Fruit fly (Drosophila melanogaster) ovary, adult (tissue): Measurements from ENCODE around the gene side-II.
"Not testable (repeated sequence)": the region's sequence is repeated elsewhere in the genome, so short reads cannot be mapped to it uniquely, and the experiment has no call there.

Experiments
- CG17801 ChIP-seq: fragments of 200-800 bp; optimal IDR thresholded peaks from 2 replicates; lab custom pipeline; 2019; ENCODE audit warnings: missing biosample characterization, mild to moderate bottlenecking, missing genetic modification characterization, moderate library complexity; ENCODE audit not compliant: partially characterized antibody

side-II gene

DNA sequence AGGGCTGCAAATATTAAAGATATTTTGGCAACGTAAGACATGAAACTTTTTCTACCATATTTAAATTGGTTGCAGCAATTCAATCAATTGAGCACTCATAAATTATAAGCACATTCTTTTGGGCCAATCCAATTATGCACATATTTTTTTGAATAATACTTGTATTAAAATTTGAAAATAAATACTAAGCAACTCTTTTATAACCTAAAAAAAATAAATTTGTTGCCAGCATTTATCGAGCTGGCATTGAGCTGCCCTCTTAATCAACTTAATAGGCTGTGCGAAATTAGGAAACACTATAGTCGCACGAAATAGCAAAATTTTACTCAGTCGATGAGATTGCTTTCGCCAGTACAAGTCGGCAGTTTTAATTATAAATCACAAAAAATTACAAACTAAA is 47.8 kb downstream of the side-II start, which contains the start of gene CG3491:
TSS of gene CG3491 (plus strand) at position 301 of the 400 bp plus-strand sequence.
- no peak for TF ChIP-seq CG17801

DNA sequence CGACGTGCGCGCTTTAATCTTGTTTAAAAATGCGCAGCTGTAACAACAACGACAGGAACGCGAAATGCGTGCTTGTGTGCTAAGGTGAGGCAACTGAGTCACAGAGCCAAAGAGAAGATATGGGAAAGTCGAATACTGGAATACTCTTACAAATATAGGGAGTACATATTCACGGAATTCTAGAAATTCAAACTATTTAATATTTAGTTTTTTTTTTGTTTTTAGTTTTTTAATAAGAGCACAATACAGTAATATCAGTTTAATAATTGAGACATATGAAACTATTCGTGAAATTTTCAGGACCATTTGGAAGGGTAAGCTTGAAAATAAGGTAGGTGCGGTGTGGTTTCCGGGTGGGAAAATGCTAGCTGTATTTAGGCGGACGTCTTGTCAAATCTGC is 84.6 kb downstream of the side-II start:
- no peak for TF ChIP-seq CG17801

DNA sequence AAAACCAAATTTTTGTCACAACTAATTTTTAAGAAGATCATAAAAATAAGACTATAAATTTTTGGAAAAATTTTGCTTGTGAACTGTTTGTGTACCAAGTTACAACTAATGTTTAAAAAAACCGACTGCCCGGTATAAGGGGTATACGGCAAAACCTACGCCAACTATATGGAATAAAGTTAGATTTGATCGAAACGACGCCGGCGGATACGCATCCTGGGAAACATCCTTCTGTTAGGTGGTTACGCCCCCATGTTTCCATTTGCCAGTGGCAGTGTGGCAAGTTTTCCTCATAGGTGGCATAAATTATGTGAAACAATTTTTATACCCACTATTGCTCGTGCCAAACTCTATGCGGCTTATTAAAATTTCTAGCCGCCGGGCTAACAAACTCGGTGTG is 88.5 kb downstream of the side-II start, which contains the start of gene ProtB:
TSS of gene ProtB (minus strand) at position 101 of the 400 bp plus-strand sequence.
- TF ChIP-seq CG17801: not testable (repeated sequence)

DNA sequence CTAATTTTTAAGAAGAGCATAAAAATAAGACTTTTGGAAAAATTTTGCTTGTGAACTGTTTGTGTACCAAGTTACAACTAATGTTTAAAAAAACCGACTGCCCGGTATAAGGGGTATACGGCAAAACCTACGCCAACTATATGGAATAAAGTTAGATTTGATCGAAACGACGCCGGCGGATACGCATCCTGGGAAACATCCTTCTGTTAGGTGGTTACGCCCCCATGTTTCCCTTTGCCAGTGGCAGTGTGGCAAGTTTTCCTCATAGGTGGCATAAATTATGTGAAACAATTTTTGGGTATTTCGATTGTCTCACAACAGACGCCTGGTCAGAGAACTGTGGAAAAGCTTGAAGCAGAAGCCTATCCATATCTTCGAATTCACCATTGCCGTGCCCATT is 90.5 kb downstream of the side-II start, which contains the start of gene ProtA:
TSS of gene ProtA (minus strand) at position 101 of the 400 bp plus-strand sequence.
- not testable (repeated sequence) for TF ChIP-seq CG17801

DNA sequence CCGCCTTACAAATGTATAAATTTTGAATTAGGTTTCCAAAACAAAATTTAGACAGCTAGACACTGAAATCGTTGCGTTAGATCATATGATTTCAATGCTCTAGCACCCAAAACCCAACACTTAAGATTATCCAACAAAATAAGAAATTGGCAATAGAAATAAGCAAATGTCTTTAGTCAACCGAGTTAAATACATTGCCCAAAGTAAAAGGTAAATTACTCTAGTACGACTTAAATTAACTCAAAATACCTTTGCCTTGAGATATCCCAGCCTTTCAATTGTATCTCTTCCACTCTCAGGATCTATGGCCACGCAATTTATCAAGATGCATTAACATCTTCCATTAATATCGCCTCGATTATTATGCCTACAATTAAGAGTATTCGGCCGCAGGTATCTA is 95.9 kb downstream of the side-II start, which contains the start of gene CG15278:
TSS of gene CG15278 (minus strand) at position 101 of the 400 bp plus-strand sequence.
- TF ChIP-seq CG17801: no peak

DNA sequence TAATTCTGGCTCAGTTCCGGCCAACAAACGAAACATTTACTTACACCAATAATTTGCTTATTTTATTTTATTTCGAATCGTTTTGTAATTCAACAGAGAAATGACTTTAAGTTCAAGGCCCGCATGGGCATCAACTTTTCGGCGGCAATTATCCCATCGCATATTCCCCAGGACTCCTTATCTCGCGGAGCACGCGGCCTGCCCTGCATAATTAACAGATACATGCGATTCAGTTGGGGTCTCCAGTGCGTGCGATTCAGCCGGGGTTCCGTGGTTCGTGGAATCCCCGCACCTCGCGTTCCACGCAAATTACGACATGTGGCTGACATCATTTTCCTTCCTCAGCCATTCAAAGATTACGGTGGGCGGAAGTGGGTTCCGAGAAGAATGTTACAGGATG is 100.2 kb downstream of the side-II start, which contains the start of gene CG4480:
TSS of gene CG4480 (minus strand) at position 101 of the 400 bp plus-strand sequence.
- TF ChIP-seq CG17801: no peak
